2 worm cellular contexts compared by ENCODE assay signal in the genomic region with DNA sequence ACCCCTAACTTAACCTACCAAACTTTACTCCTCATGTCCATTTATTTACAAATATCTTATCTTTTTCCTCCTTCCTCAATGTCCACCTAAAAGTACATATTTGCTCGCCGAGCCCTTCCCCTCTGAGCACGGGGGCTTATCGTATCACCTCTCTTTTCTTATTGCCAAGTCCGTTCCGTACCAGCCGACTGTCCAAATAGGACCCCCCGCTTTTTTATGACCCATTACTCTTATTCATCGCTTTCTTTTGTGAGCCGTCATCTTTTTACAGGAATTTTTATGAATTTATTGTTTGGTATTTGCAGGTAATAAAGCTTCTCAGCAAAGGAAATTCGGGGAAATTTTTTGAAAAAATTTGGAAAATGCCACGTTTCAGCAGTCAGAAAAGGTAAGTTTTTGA.
TF ChIP-seq lines count a peak whose summit lies in the region.

A gene (plus strand): TSS at position 301 of the 400 bp plus-strand sequence.

TF ChIP-seq in whole organism, L3 larva, 47 proteins besides CTCF, POLR2A, EP300 and RAD21:
- peak; percentile 19 for TF ChIP-seq pha-4 (tag; optimal IDR thresholded peaks at IDR 0.05; lab: Kevin White, UChicago)
- TF ChIP-seq elt-1 (tag; optimal IDR thresholded peaks at IDR 0.05; lab: Kevin White, UChicago), result no peak

TF ChIP-seq in whole organism, L4 larva, 104 proteins besides CTCF, POLR2A, EP300 and RAD21:
- TF ChIP-seq nhr-42 (GFP tag; IDR thresholded peaks at IDR 0.05; lab: Robert Waterston, UW), result no peak
- TF ChIP-seq nhr-102 (tag; optimal IDR thresholded peaks at IDR 0.05; lab: Kevin White, UChicago), result no peak
- peak; percentile 79 for TF ChIP-seq aha-1 (tag; lab: Kevin White, UChicago)
- TF ChIP-seq mxl-2 (GFP tag; conservative IDR thresholded peaks at IDR 0.05; lab: Robert Waterston, UW), result no peak
